Worm (Caenorhabditis elegans): ENCODE data around the gene C46G7.5.

ce11 chrIV:6049062-6049461, 37.6 kb upstream of the C46G7.5 start:
- TF ChIP-seq mep-1 (tag; optimal IDR thresholded peaks at IDR 0.05) (no peak), lin-13 (GFP tag; optimal IDR thresholded peaks at IDR 0.05) (no peak), ces-1 (GFP tag; optimal IDR thresholded peaks at IDR 0.05) (no peak), zag-1 (tag; optimal IDR thresholded peaks at IDR 0.05) (no peak), nhr-85 (tag) (no peak), nhr-28 (tag; optimal IDR thresholded peaks at IDR 0.05) (no peak), pqm-1 (tag; optimal IDR thresholded peaks at IDR 0.05) (no peak), fos-1 (tag; optimal IDR thresholded peaks at IDR 0.05) (no peak), sptf-1 (tag; optimal IDR thresholded peaks at IDR 0.05) (no peak), elt-2 (tag; optimal IDR thresholded peaks at IDR 0.05) (no peak), nhr-76 (tag; optimal IDR thresholded peaks at IDR 0.05) (no peak), skn-1 (tag; optimal IDR thresholded peaks at IDR 0.05) (no peak)

Measured in whole organism, L1 larva.